Worm (Caenorhabditis elegans) whole organism, early embryonic: ENCODE data around the gene F44B9.10.

Experiments
- B0310.2 ChIP-seq: sonication (generic microtip); optimal IDR thresholded peaks from 2 replicates; lab custom pipeline; 2016; ENCODE audit warnings: mild to moderate bottlenecking, missing genetic modification characterization, missing compliant biosample characterization
- F13C5.2 ChIP-seq: sonication (generic microtip); optimal IDR thresholded peaks from 2 replicates; lab custom pipeline; 2017; ENCODE audit warnings: mild to moderate bottlenecking, missing genetic modification characterization, inconsistent platforms, missing compliant biosample characterization
- aly-1 ChIP-seq: sonication (generic microtip); optimal IDR thresholded peaks from 2 replicates; lab custom pipeline; 2016; ENCODE audit warnings: missing genetic modification characterization, missing compliant biosample characterization
- ama-1 ChIP-seq: fragments of 150-350 bp; optimal IDR thresholded peaks from 2 replicates; lab custom pipeline; 2014
- ceh-13 ChIP-seq: fragments of 200-800 bp; sonication (Bioruptor generic); optimal IDR thresholded peaks from 2 replicates; lab custom pipeline; 2018; ENCODE audit warnings: mild to moderate bottlenecking, missing genetic modification characterization, missing compliant biosample characterization
- ceh-36 ChIP-seq: sonication (generic microtip); optimal IDR thresholded peaks from 2 replicates; lab custom pipeline; 2016; ENCODE audit warnings: missing genetic modification characterization, inconsistent platforms, missing compliant biosample characterization
- ets-7 ChIP-seq: sonication (generic microtip); optimal IDR thresholded peaks from 2 replicates; lab custom pipeline; 2016; ENCODE audit warnings: missing genotype, missing genetic modification characterization, missing compliant biosample characterization
- flt-1 ChIP-seq: fragments of 200-800 bp; sonication (Bioruptor generic); IDR thresholded peaks from 2 replicates; pipeline ENCODE4 v1.3.6; 2022; ENCODE audit warnings: missing genetic modification characterization, missing compliant biosample characterization
- hmbx-1 ChIP-seq: sonication (generic microtip); optimal IDR thresholded peaks from 2 replicates; lab custom pipeline; 2016; ENCODE audit warnings: mild to moderate bottlenecking, missing genetic modification characterization, missing compliant biosample characterization
- hmg-4 ChIP-seq: fragments of 200-800 bp; sonication (Bioruptor generic); optimal IDR thresholded peaks from 2 replicates; lab custom pipeline; 2018; ENCODE audit warnings: mild to moderate bottlenecking, missing genetic modification characterization, missing compliant biosample characterization
- hnd-1 ChIP-seq: sonication (generic microtip); optimal IDR thresholded peaks from 2 replicates; lab custom pipeline; 2016; ENCODE audit warnings: missing genetic modification characterization, missing compliant biosample characterization
- pes-1 ChIP-seq: fragments of 200-800 bp; sonication (Bioruptor generic); IDR thresholded peaks from 2 replicates; pipeline ENCODE4 v1.3.6; 2022; ENCODE audit warnings: missing genetic modification reagents, missing genetic modification characterization, missing compliant biosample characterization
- scrt-1 ChIP-seq: fragments of 200-800 bp; sonication (Bioruptor generic); IDR thresholded peaks from 2 replicates; pipeline ENCODE4 v1.3.6; 2022; ENCODE audit warnings: missing genetic modification characterization, missing compliant biosample characterization
- sea-1 ChIP-seq: fragments of 200-800 bp; sonication (Bioruptor generic); conservative IDR thresholded peaks from 2 replicates; pipeline ENCODE4 v1.3.6; 2022; ENCODE audit warnings: missing genetic modification characterization, missing compliant biosample characterization
- tbx-11 ChIP-seq: fragments of 200-800 bp; sonication (Bioruptor generic); IDR thresholded peaks from 2 replicates; pipeline ENCODE4 v1.3.6; 2022; ENCODE audit warnings: missing genetic modification characterization, missing compliant biosample characterization
- tbx-37 ChIP-seq: fragments of 200-800 bp; sonication (Bioruptor generic); conservative IDR thresholded peaks from 2 replicates; pipeline ENCODE4 v1.3.6; 2022; ENCODE audit warnings: missing genetic modification reagents, missing genetic modification characterization, missing compliant biosample characterization
- tra-4 ChIP-seq: sonication (generic microtip); optimal IDR thresholded peaks from 2 replicates; lab custom pipeline; 2017; ENCODE audit warnings: missing genetic modification characterization, missing compliant biosample characterization

F44B9.10 gene

DNA sequence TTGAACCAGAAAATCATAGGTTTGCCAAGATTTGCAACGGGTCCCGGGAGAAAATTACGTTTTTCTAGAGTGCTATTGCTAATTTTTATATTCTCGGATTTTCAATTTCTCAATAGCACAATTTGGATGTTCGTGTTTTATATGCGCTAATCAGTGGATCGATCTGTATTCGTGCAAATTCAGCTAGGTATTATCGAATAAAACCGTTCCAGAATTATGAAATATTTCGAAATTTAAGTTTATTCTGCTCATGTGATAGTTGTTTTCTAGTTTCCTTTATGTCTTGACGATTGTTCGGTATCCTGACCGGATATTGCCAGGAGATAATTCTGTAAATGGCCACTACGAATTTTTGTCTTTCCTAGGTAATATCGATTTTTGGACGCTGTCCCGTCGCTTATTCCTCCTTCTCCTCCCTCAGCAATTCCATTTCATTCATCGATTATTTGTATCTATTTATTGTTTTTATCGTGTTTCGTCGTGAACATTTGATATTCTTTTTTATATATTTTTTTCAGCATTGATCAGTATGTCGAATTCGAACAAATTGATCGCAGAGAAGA, 23.1 kb downstream of the F44B9.10 start, which contains the start of gene cit-1.2:
Gene cit-1.2, plus strand, starts transcription at position 513 of the 563 bp plus-strand sequence.
- TF ChIP-seq tbx-37 (GFP tag; lab: Robert Waterston, UW) (no peak), tra-4 (tag; lab: Kevin White, UChicago) (no peak), B0310.2 (no peak), ceh-36 (tag; lab: Kevin White, UChicago) (no peak), hnd-1 (tag; lab: Kevin White, UChicago) (no peak), flt-1 (GFP tag; lab: Robert Waterston, UW) (no peak), hmg-4 (no peak), ama-1 (no peak), sea-1 (GFP tag; lab: Robert Waterston, UW) (no peak), hmbx-1 (tag; lab: Kevin White, UChicago) (no peak), scrt-1 (no peak), F13C5.2 (tag; lab: Kevin White, UChicago) (no peak), pes-1 (GFP tag; lab: Robert Waterston, UW) (no peak), ceh-13 (no peak), ets-7 (tag; lab: Kevin White, UChicago) (no peak), aly-1 (no peak), tbx-11 (no peak)

- TF ChIP-seq sea-1 (GFP tag; lab: Robert Waterston, UW) (no peak), aly-1 (no peak), ets-7 (tag; lab: Kevin White, UChicago) (no peak), hmg-4 (no peak), ceh-36 (tag; lab: Kevin White, UChicago) (no peak), B0310.2 (no peak), tbx-37 (GFP tag; lab: Robert Waterston, UW) (no peak), flt-1 (GFP tag; lab: Robert Waterston, UW) (no peak), tra-4 (tag; lab: Kevin White, UChicago) (no peak), scrt-1 (no peak), ama-1 (no peak)
Observed at ce11 chrIII:8009769-8010168, 23.7 kb downstream of the F44B9.10 start, which contains the start of gene cit-1.1. cit-1.1 (minus strand) TSS chrIII:8009821.

DNA sequence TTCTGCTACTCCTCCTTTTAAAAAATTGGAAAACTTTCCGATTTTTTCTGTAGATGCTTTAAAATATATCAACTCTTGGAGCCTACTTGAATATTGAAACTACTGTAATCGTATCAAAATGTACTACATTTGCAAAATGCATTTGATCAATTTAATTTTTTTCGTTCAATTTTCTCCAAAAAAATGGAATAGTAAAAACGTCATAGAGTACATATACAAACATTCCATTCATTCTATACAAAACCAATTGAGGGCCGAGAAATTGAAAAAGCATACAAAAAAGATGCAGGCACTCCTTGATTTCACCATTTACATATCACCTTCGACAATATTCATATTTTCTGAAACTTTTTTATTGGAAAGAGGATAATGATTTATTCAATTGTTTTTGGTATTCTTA, 29.3 kb downstream of the F44B9.10 start, which contains the start of gene C06G4.6:
Gene C06G4.6, plus strand, starts transcription at position 301 of the 400 bp plus-strand sequence.
- TF ChIP-seq tbx-11 (no peak), hmg-4 (no peak), ceh-36 (tag; lab: Kevin White, UChicago) (no peak), B0310.2 (no peak), hnd-1 (tag; lab: Kevin White, UChicago) (no peak), scrt-1 (no peak)

- TF ChIP-seq tbx-37 (GFP tag; lab: Robert Waterston, UW) (no peak), tra-4 (tag; lab: Kevin White, UChicago) (no peak), pes-1 (GFP tag; lab: Robert Waterston, UW) (no peak), B0310.2 (no peak)
Observed at ce11 chrIII:8001557-8001956, 31.9 kb downstream of the F44B9.10 start.

DNA sequence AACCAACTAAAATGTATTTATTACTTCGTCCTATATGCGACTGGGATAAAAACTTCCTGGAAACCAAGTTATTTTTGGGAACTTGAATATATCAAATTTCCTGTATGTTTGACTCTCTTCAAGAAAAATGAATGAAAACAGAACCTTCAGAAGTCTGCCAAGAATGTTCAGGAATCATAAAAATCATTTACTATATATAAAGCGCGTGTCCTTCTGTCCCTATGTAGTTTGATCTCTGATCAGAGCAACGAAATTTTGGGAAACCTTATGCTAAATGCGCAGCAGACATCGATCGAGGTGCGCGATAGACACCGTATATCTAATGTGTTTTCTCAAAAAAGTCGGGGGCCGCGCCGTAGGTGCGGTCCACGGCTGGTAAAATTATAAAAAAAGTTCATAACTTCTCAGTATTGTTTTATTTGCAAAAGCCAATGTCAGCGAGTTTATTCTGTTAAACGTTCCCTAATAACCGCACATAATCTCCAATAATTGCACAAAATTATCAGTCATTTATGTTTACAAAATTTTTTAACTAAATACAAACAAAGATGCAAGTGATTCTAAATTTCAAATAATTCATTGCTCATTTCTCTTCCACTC, 35.9 kb downstream of the F44B9.10 start:
- TF ChIP-seq ceh-13 (no peak), tra-4 (tag; lab: Kevin White, UChicago) (no peak), hmg-4 (no peak), aly-1 (no peak), tbx-11 (no peak), ama-1 (no peak), tbx-37 (GFP tag; lab: Robert Waterston, UW) (no peak), hnd-1 (tag; lab: Kevin White, UChicago) (no peak), B0310.2 (no peak), flt-1 (GFP tag; lab: Robert Waterston, UW) (no peak)

DNA sequence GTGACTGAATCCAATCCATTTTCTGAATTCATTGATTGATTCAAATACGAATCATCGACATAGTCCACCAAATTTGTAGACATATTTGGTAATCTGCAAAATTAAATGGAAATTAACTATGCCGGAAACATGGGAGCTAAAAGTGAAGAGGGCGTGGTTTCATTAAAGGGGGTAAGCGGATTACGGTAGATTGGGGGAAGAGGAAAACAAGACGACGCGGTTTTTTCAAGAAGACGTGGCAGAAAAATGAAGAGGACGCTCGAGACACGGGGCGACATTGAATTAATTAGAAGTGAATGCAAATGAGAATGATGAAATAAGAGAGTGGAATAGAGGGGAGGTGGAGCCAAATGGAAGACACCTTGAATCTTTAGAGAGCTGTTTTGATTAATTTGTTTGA, 37.1 kb downstream of the F44B9.10 start, which contains the start of gene npr-17:
Gene npr-17, minus strand, starts transcription at position 101 of the 400 bp plus-strand sequence.
- TF ChIP-seq tbx-11 (no peak), tbx-37 (GFP tag; lab: Robert Waterston, UW) (no peak), hmbx-1 (tag; lab: Kevin White, UChicago) (no peak), tra-4 (tag; lab: Kevin White, UChicago) (no peak)

ce11 chrIII:7986585-7987171, 46.8 kb downstream of the F44B9.10 start, which contains the start of gene hrpk-2:
hrpk-2 (plus strand) TSS chrIII:7987121.
- TF ChIP-seq ets-7 (tag; lab: Kevin White, UChicago) (no peak), hnd-1 (tag; lab: Kevin White, UChicago) (no peak), flt-1 (GFP tag; lab: Robert Waterston, UW) (no peak), sea-1 (GFP tag; lab: Robert Waterston, UW) (no peak), ceh-36 (tag; lab: Kevin White, UChicago) (no peak), aly-1 (no peak), tbx-37 (GFP tag; lab: Robert Waterston, UW) (no peak), tbx-11 (no peak), ceh-13 (no peak), pes-1 (GFP tag; lab: Robert Waterston, UW) (no peak), hmg-4 (no peak), B0310.2 (no peak), tra-4 (tag; lab: Kevin White, UChicago) (no peak), scrt-1 (no peak), F13C5.2 (tag; lab: Kevin White, UChicago) (no peak), hmbx-1 (tag; lab: Kevin White, UChicago) (no peak)

ce11 chrIII:7981938-7982337, 51.5 kb downstream of the F44B9.10 start:
- no peak for TF ChIP-seq tbx-11
- no peak for TF ChIP-seq pes-1 (GFP tag; lab: Robert Waterston, UW)
